Fruit fly (Drosophila melanogaster): ENCODE data around the gene dsh.

dsh gene

dm6 chrX:11390625-11391363 lies 35.1 kb downstream of the dsh start (continued):
- TF ChIP-seq CG33557 (GFP tag; optimal IDR thresholded peaks at IDR 0.05) (peak; percentile 32), seq (GFP tag; IDR thresholded peaks at IDR 0.05) (peak; percentile 71), Hr39 (optimal IDR thresholded peaks at IDR 0.05) (no peak), Dip2 (GFP tag; IDR thresholded peaks at IDR 0.05) (no peak), CG16813 (GFP tag; IDR thresholded peaks at IDR 0.05; ENCODE audit: partially characterized antibody) (no peak), peb (GFP tag; IDR thresholded peaks at IDR 0.05) (peak; percentile 63), CG3726 (GFP tag; IDR thresholded peaks at IDR 0.05) (peak; percentile 79; the same call in 2 of the 3 replicates), CG11398 (GFP tag; optimal IDR thresholded peaks at IDR 0.05) (peak; percentile 61), dmrt99B (tag; optimal IDR thresholded peaks at IDR 0.05) (peak; percentile 80), dm (GFP tag; optimal IDR thresholded peaks at IDR 0.05) (peak; percentile 56), CG1602 (GFP tag; optimal IDR thresholded peaks at IDR 0.05) (peak; percentile 58), insv (GFP tag; optimal IDR thresholded peaks at IDR 0.05) (no peak), B-H1 (GFP tag; IDR thresholded peaks at IDR 0.05) (peak; percentile 76), CG1529 (GFP tag; optimal IDR thresholded peaks at IDR 0.05) (peak; percentile 41), ato (GFP tag; IDR thresholded peaks at IDR 0.05; ENCODE audit: partially characterized antibody) (no peak), CG6272 (GFP tag; IDR thresholded peaks at IDR 0.05) (peak; percentile 72), CG8388 (GFP tag; optimal IDR thresholded peaks at IDR 0.05) (peak; percentile 54), sima (GFP tag; optimal IDR thresholded peaks at IDR 0.05) (no peak), ssp (GFP tag; IDR thresholded peaks at IDR 0.05) (peak; percentile 70), sna (GFP tag; IDR thresholded peaks at IDR 0.05; ENCODE audit: partially characterized antibody) (no peak), Blimp-1 (GFP tag; optimal IDR thresholded peaks at IDR 0.05) (peak; percentile 60), gsb-n (tag; optimal IDR thresholded peaks at IDR 0.05) (peak; percentile 22), Oli (tag; optimal IDR thresholded peaks at IDR 0.05) (peak; percentile 81), sug (tag; optimal IDR thresholded peaks at IDR 0.05) (peak; percentile 58), Neu2 (GFP tag; optimal IDR thresholded peaks at IDR 0.05; ENCODE audit: borderline replicate concordance) (no peak), tna (GFP tag; IDR thresholded peaks at IDR 0.05; ENCODE audit: partially characterized antibody) (no peak), CG34376 (GFP tag; optimal IDR thresholded peaks at IDR 0.05) (peak; percentile 31), CG11093 (GFP tag; IDR thresholded peaks at IDR 0.05) (peak; percentile 70), ems (GFP tag; optimal IDR thresholded peaks at IDR 0.05) (peak; percentile 39), dan (GFP tag; IDR thresholded peaks at IDR 0.05) (peak; percentile 60; the same call in 1 of the 2 replicates), Dll (GFP tag; IDR thresholded peaks at IDR 0.05; ENCODE audit: partially characterized antibody) (no peak), CG3281 (GFP tag; optimal IDR thresholded peaks at IDR 0.05) (peak; percentile 83), CG17912 (GFP tag; optimal IDR thresholded peaks at IDR 0.05) (no peak), CG10267 (tag; optimal IDR thresholded peaks at IDR 0.05) (peak; percentile 57), CG6813 (GFP tag; optimal IDR thresholded peaks at IDR 0.05) (peak; percentile 54), CG13775 (GFP tag; optimal IDR thresholded peaks at IDR 0.05) (peak; percentile 69), CG4617 (GFP tag; optimal IDR thresholded peaks at IDR 0.05; ENCODE audit: borderline replicate concordance) (peak; percentile 55), Rx (GFP tag; IDR thresholded peaks at IDR 0.05) (peak; percentile 78), Atf3 (GFP tag; optimal IDR thresholded peaks at IDR 0.05) (peak; percentile 57), HmgZ (tag; optimal IDR thresholded peaks at IDR 0.05) (peak; percentile 84), CG4707 (GFP tag; optimal IDR thresholded peaks at IDR 0.05) (peak; percentile 42), pnt (GFP tag; optimal IDR thresholded peaks at IDR 0.05) (peak; percentile 77), pho (GFP tag; optimal IDR thresholded peaks at IDR 0.05) (peak; percentile 76), wor (GFP tag; IDR thresholded peaks at IDR 0.05) (no peak), CG12155 (GFP tag; optimal IDR thresholded peaks at IDR 0.05) (peak; percentile 74), z (GFP tag; IDR thresholded peaks at IDR 0.05) (no peak), phol (tag; optimal IDR thresholded peaks at IDR 0.05) (peak; percentile 74), CG18764 (GFP tag; optimal IDR thresholded peaks at IDR 0.05) (peak; percentile 57), sens-2 (GFP tag; IDR thresholded peaks at IDR 0.05) (peak; percentile 52; the same call in 1 of the 2 replicates)

Measured in whole organism, embryonic.